Fruit fly (Drosophila melanogaster): ENCODE results near the gene CG11983.

The CG11983 gene

DNA sequence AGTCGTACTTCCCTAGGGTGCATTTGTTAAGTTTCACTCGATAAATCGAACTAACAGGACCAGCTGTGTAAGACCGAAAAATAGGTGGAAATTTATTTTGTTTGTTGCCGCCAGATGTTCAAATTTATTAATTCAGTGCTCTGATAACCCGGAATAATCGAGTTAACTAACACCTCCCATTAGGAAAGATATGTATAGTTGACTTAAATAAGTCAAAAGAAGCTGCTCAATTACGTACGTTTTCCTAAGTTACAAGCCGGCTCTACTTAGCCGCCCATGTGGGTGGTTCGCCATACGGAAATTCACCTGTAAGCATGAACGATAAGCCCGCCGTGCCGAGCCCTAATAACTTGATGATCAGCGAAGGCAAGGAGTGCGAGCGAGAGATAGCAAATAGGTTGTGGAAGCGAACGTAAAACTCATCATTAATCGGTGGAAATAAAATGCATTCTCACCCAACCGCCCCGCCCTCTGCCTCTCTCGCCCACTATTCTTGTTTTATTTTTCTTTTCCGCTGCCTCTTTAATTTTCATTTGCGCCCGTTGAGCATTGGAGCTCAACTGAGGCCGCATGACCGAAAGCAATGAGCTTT lies 45.8 kb downstream of the CG11983 start:
- TF ChIP-seq GATAd (GFP tag; optimal IDR thresholded peaks at IDR 0.05) (no peak), Hr78 (GFP tag; optimal IDR thresholded peaks at IDR 0.05) (no peak), CG32264 (GFP tag; optimal IDR thresholded peaks at IDR 0.05) (peak; percentile 50), tai (GFP tag; optimal IDR thresholded peaks at IDR 0.05) (no peak), dl (GFP tag; optimal IDR thresholded peaks at IDR 0.05; ENCODE audit: insufficient read depth in 1 of 2, partially characterized antibody in 2 of 2) (no peak), jim (GFP tag; optimal IDR thresholded peaks at IDR 0.05) (no peak), usp (GFP tag; optimal IDR thresholded peaks at IDR 0.05) (no peak), OdsH (GFP tag; optimal IDR thresholded peaks at IDR 0.05) (no peak), Dif (GFP tag; optimal IDR thresholded peaks at IDR 0.05; ENCODE audit: partially characterized antibody) (peak; percentile 75), fru (GFP tag; optimal IDR thresholded peaks at IDR 0.05) (peak; percentile 76), Dfd (GFP tag; optimal IDR thresholded peaks at IDR 0.05) (no peak), CG9705 (GFP tag; optimal IDR thresholded peaks at IDR 0.05) (peak; percentile 4), Jra (GFP tag; optimal IDR thresholded peaks at IDR 0.05) (no peak), N (GFP tag; optimal IDR thresholded peaks at IDR 0.05) (no peak), Mio (GFP tag; optimal IDR thresholded peaks at IDR 0.05) (no peak), woc (GFP tag; optimal IDR thresholded peaks at IDR 0.05) (peak; percentile 50), ey (GFP tag; optimal IDR thresholded peaks at IDR 0.05) (peak; percentile 71), Abd-B (GFP tag; optimal IDR thresholded peaks at IDR 0.05) (no peak), sage (GFP tag; optimal IDR thresholded peaks at IDR 0.05) (no peak), brk (GFP tag; optimal IDR thresholded peaks at IDR 0.05) (no peak), foxo (GFP tag; optimal IDR thresholded peaks at IDR 0.05) (peak in 1 of 2 experiments; percentile 73), Vsx2 (GFP tag; optimal IDR thresholded peaks at IDR 0.05; ENCODE audit: partially characterized antibody) (no peak), sv (GFP tag; optimal IDR thresholded peaks at IDR 0.05) (no peak), HLH106 (tag; optimal IDR thresholded peaks at IDR 0.05) (peak; percentile 72), CrebA (GFP tag; optimal IDR thresholded peaks at IDR 0.05; ENCODE audit: borderline replicate concordance) (no peak), psq (GFP tag; optimal IDR thresholded peaks at IDR 0.05) (peak; percentile 42), dmrt93B (GFP tag; optimal IDR thresholded peaks at IDR 0.05) (peak; percentile 66), Hnf4 (GFP tag; optimal IDR thresholded peaks at IDR 0.05) (no peak), Sp1 (GFP tag; optimal IDR thresholded peaks at IDR 0.05) (peak; percentile 57), rgr (GFP tag; optimal IDR thresholded peaks at IDR 0.05) (peak; percentile 24), h (GFP tag; optimal IDR thresholded peaks at IDR 0.05) (peak; percentile 51), Myc (optimal IDR thresholded peaks at IDR 0.05) (no peak), lola (GFP tag; optimal IDR thresholded peaks at IDR 0.05) (no peak), dsf (GFP tag; optimal IDR thresholded peaks at IDR 0.05; ENCODE audit: borderline replicate concordance) (no peak), br (GFP tag; optimal IDR thresholded peaks at IDR 0.05) (peak; percentile 66), pan (optimal IDR thresholded peaks at IDR 0.05) (no peak), Rel (GFP tag; optimal IDR thresholded peaks at IDR 0.05) (no peak), Rel (tag; optimal IDR thresholded peaks at IDR 0.05) (no peak), Hr83 (GFP tag; optimal IDR thresholded peaks at IDR 0.05; ENCODE audit: poor library complexity, severe bottlenecking) (peak; percentile 45)

dm6 chr3R:9054442-9055118 lies 46.5 kb downstream of the CG11983 start:
- TF ChIP-seq HLH106 (tag; optimal IDR thresholded peaks at IDR 0.05) (peak; percentile 18), sage (GFP tag; optimal IDR thresholded peaks at IDR 0.05) (peak; percentile 22), Jra (GFP tag; optimal IDR thresholded peaks at IDR 0.05) (peak; percentile 4), Abd-B (GFP tag; optimal IDR thresholded peaks at IDR 0.05) (no peak), OdsH (GFP tag; optimal IDR thresholded peaks at IDR 0.05) (peak; percentile 52), sv (GFP tag; optimal IDR thresholded peaks at IDR 0.05) (peak; percentile 27), Sp1 (GFP tag; optimal IDR thresholded peaks at IDR 0.05) (no peak), rgr (GFP tag; optimal IDR thresholded peaks at IDR 0.05) (peak; percentile 5), dmrt93B (GFP tag; optimal IDR thresholded peaks at IDR 0.05) (peak; percentile 22), pan (optimal IDR thresholded peaks at IDR 0.05) (no peak), foxo (GFP tag; optimal IDR thresholded peaks at IDR 0.05) (peak in 1 of 2 experiments; percentile 46)
